Worm (Caenorhabditis elegans): ENCODE data around the gene F59E12.3.

F59E12.3 gene

ce11 chrII:5668830-5669229 is 30.7 kb downstream of the F59E12.3 start, which contains the start of gene C25H3.7:
Gene C25H3.7 (minus strand): TSS chrII:5668930.
- TF ChIP-seq F52B5.7 (tag; optimal IDR thresholded peaks at IDR 0.05): no peak
- no peak for TF ChIP-seq C17E4.6 (GFP tag; IDR thresholded peaks at IDR 0.05)
- no peak for TF ChIP-seq repo-1 (tag; optimal IDR thresholded peaks at IDR 0.05)
- TF ChIP-seq pbrm-1 (GFP tag; IDR thresholded peaks at IDR 0.05): no peak
- TF ChIP-seq snpc-4 (GFP tag; optimal IDR thresholded peaks at IDR 0.05): no peak
- TF ChIP-seq snpc-4 (tag; optimal IDR thresholded peaks at IDR 0.05): no peak
- TF ChIP-seq gei-17 (GFP tag; optimal IDR thresholded peaks at IDR 0.05): no peak
- TF ChIP-seq lsy-27 (tag; optimal IDR thresholded peaks at IDR 0.05; ENCODE audit: borderline replicate concordance, insufficient read depth): no peak
- no peak for TF ChIP-seq ztf-3 (GFP tag; optimal IDR thresholded peaks at IDR 0.05)
- no peak for TF ChIP-seq hrde-1 (tag; optimal IDR thresholded peaks at IDR 0.05; ENCODE audit: borderline replicate concordance)
- no peak for TF ChIP-seq F37B4.10 (GFP tag; IDR thresholded peaks at IDR 0.05)
- TF ChIP-seq ceh-27 (GFP tag; optimal IDR thresholded peaks at IDR 0.05): no peak
- no peak for TF ChIP-seq lin-40 (tag; optimal IDR thresholded peaks at IDR 0.05)
- no peak for TF ChIP-seq nfyb-1 (GFP tag; IDR thresholded peaks at IDR 0.05)
- no peak for TF ChIP-seq Y67H2A.10 (GFP tag; conservative IDR thresholded peaks at IDR 0.05)

ce11 chrII:5669580-5669979 is 31.4 kb downstream of the F59E12.3 start, which contains the start of gene C25H3.17:
Gene C25H3.17 (minus strand): TSS chrII:5669680.
- TF ChIP-seq nfyb-1 (GFP tag; IDR thresholded peaks at IDR 0.05) (no peak), sea-2 (GFP tag; IDR thresholded peaks at IDR 0.05) (no peak), ccch-3 (GFP tag; optimal IDR thresholded peaks at IDR 0.05) (no peak), die-1 (tag; optimal IDR thresholded peaks at IDR 0.05) (no peak), tlf-1 (GFP tag; optimal IDR thresholded peaks at IDR 0.05) (no peak), sdz-38 (tag; optimal IDR thresholded peaks at IDR 0.05) (no peak), B0336.3 (GFP tag; IDR thresholded peaks at IDR 0.05) (no peak), F10E7.11 (tag; optimal IDR thresholded peaks at IDR 0.05) (no peak), Y53F4B.3 (GFP tag; IDR thresholded peaks at IDR 0.05) (no peak), F33H1.4 (GFP tag; IDR thresholded peaks at IDR 0.05) (no peak), ztf-22 (GFP tag; optimal IDR thresholded peaks at IDR 0.05) (no peak), egrh-3 (GFP tag; IDR thresholded peaks at IDR 0.05) (no peak), gei-17 (GFP tag; optimal IDR thresholded peaks at IDR 0.05) (no peak), madf-8 (GFP tag; conservative IDR thresholded peaks at IDR 0.05) (no peak)

- TF ChIP-seq B0019.2 (GFP tag; conservative IDR thresholded peaks at IDR 0.05): no peak
- TF ChIP-seq ztf-22 (GFP tag; optimal IDR thresholded peaks at IDR 0.05): no peak
- TF ChIP-seq rpc-1 (optimal IDR thresholded peaks at IDR 0.05): no peak
- no peak for TF ChIP-seq rpc-1 (tag; optimal IDR thresholded peaks at IDR 0.05)
- TF ChIP-seq ceh-27 (GFP tag; optimal IDR thresholded peaks at IDR 0.05): no peak
- no peak for TF ChIP-seq dox-1 (GFP tag; IDR thresholded peaks at IDR 0.05)
- no peak for TF ChIP-seq him-1 (tag; optimal IDR thresholded peaks at IDR 0.05)
- TF ChIP-seq C17E4.6 (GFP tag; IDR thresholded peaks at IDR 0.05): no peak
- TF ChIP-seq ets-4 (GFP tag; optimal IDR thresholded peaks at IDR 0.05): no peak
These were observed 42.5 kb downstream of the F59E12.3 start, which contains the start of gene flp-27 for ce11 chrII:5680703-5681102. Gene flp-27 (plus strand): TSS chrII:5681003.

ce11 chrII:5688959-5689358 is 50.8 kb downstream of the F59E12.3 start, which contains the start of gene C25H3.11:
Gene C25H3.11 (minus strand): TSS chrII:5689040.
- TF ChIP-seq attf-5 (GFP tag; optimal IDR thresholded peaks at IDR 0.05) (peak; percentile 79), Y56A3A.18 (GFP tag; IDR thresholded peaks at IDR 0.05) (0 out of 2 replicates have a peak, but pooled peaks have one; percentile 53), hmg-1.2 (GFP tag; IDR thresholded peaks at IDR 0.05) (0 out of 2 replicates have a peak, but pooled peaks have one; percentile 19), ceh-27 (GFP tag; optimal IDR thresholded peaks at IDR 0.05) (no peak), pbrm-1 (GFP tag; IDR thresholded peaks at IDR 0.05) (peak; percentile 7; the same call in 1 of the 2 replicates), snpc-4 (GFP tag; optimal IDR thresholded peaks at IDR 0.05) (no peak), snpc-4 (tag; optimal IDR thresholded peaks at IDR 0.05) (peak in 3 of 4 experiments; percentile 10 to 46 (median 33)), nhr-80 (tag; optimal IDR thresholded peaks at IDR 0.05) (peak; percentile 61), lin-35 (GFP tag; optimal IDR thresholded peaks at IDR 0.05) (peak in 1 of 3 experiments; percentile 2), mel-28 (tag; optimal IDR thresholded peaks at IDR 0.05; ENCODE audit: borderline replicate concordance) (no peak), dox-1 (GFP tag; IDR thresholded peaks at IDR 0.05) (peak; percentile 71), tlf-1 (GFP tag; optimal IDR thresholded peaks at IDR 0.05) (peak; percentile 21), madf-10 (tag; optimal IDR thresholded peaks at IDR 0.05) (peak; percentile 10), F52B5.7 (tag; optimal IDR thresholded peaks at IDR 0.05) (no peak), B0336.3 (GFP tag; IDR thresholded peaks at IDR 0.05) (peak; percentile 31), D2030.7 (GFP tag; IDR thresholded peaks at IDR 0.05) (0 out of 2 replicates have a peak, but pooled peaks have one; percentile 21), nhr-90 (tag; optimal IDR thresholded peaks at IDR 0.05) (no peak), nfyb-1 (GFP tag; IDR thresholded peaks at IDR 0.05) (0 out of 2 replicates have a peak, but pooled peaks have one; percentile 37), lin-54 (GFP tag; optimal IDR thresholded peaks at IDR 0.05) (no peak)

Measured in whole organism, young adult.